Fruit fly (Drosophila melanogaster) whole organism, embryonic: ENCODE measurements around the gene DCP2.

Experiments
- Adf1 ChIP-seq: fragments of 200-800 bp; sonication (Bioruptor generic); IDR thresholded peaks from 2 replicates; pipeline ENCODE4 v1.3.6; 2022; ENCODE audit warnings: missing biosample characterization, missing genetic modification characterization
- Aef1 ChIP-seq: fragments of 200-800 bp; sonication (Bioruptor generic); IDR thresholded peaks from 3 replicates; pipeline ENCODE4 v1.3.6; 2022; ENCODE audit warnings: missing biosample characterization, missing genetic modification characterization
- CG10209 ChIP-seq: fragments of 200-800 bp; sonication (Bioruptor generic); optimal IDR thresholded peaks from 3 replicates; lab custom pipeline; 2017; ENCODE audit warnings: missing biosample characterization, mild to moderate bottlenecking, missing genetic modification characterization, missing genetic modification reagents
- CG11093 ChIP-seq: fragments of 200-800 bp; sonication (Bioruptor generic); IDR thresholded peaks from 3 replicates; pipeline ENCODE4 v1.3.6; 2022; ENCODE audit warnings: missing biosample characterization, missing genetic modification characterization
- CG11247 ChIP-seq: fragments of 200-800 bp; sonication (Bioruptor generic); IDR thresholded peaks from 2 replicates; pipeline ENCODE4 v1.3.6; 2022; ENCODE audit warnings: missing biosample characterization, missing genetic modification characterization
- CG11560 ChIP-seq: fragments of 200-800 bp; sonication (Bioruptor generic); IDR thresholded peaks from 3 replicates; pipeline ENCODE4 v1.3.6; 2022; ENCODE audit warnings: missing biosample characterization, missing genetic modification characterization
- CG11696 ChIP-seq: fragments of 200-800 bp; sonication (Bioruptor generic); IDR thresholded peaks from 2 replicates; pipeline ENCODE4 v1.3.6; 2022; ENCODE audit warnings: missing biosample characterization, missing genetic modification characterization
- CG13424 ChIP-seq: fragments of 200-800 bp; sonication (Bioruptor generic); optimal IDR thresholded peaks from 2 replicates; lab custom pipeline; 2019; ENCODE audit warnings: missing biosample characterization, mild to moderate bottlenecking, missing genetic modification characterization, moderate library complexity
- CG1602 ChIP-seq: fragments of 200-800 bp; sonication (Bioruptor generic); optimal IDR thresholded peaks from 3 replicates; lab custom pipeline; 2016; ENCODE audit warnings: missing biosample characterization, missing genetic modification characterization
- CG16813 ChIP-seq: fragments of 200-800 bp; sonication (Bioruptor generic); IDR thresholded peaks from 3 replicates; pipeline ENCODE4 v1.3.6; 2022; ENCODE audit warnings: missing biosample characterization, missing genetic modification characterization; ENCODE audit not compliant: partially characterized antibody
- CG17829 ChIP-seq: fragments of 200-800 bp; optimal IDR thresholded peaks from 2 replicates; lab custom pipeline; 2019; ENCODE audit warnings: missing biosample characterization, mild to moderate bottlenecking, missing genetic modification characterization, moderate library complexity
- CG18011 ChIP-seq: fragments of 200-800 bp; sonication (Bioruptor generic); optimal IDR thresholded peaks from 2 replicates; lab custom pipeline; 2017; ENCODE audit warnings: missing biosample characterization, missing genetic modification characterization, mild to moderate bottlenecking, moderate library complexity, missing genotype
- CG1832 ChIP-seq: fragments of 200-800 bp; sonication (Bioruptor generic); optimal IDR thresholded peaks from 2 replicates; lab custom pipeline; 2017; ENCODE audit warnings: missing biosample characterization, mild to moderate bottlenecking, missing genetic modification characterization, inconsistent platforms
- CG3065 ChIP-seq: fragments of 200-800 bp; sonication (Bioruptor generic); optimal IDR thresholded peaks from 2 replicates; lab custom pipeline; 2016; ENCODE audit warnings: missing biosample characterization, missing genetic modification characterization
- CG31224 ChIP-seq: fragments of 200-800 bp; sonication (Bioruptor generic); IDR thresholded peaks from 2 replicates; pipeline ENCODE4 v1.3.6; 2022; ENCODE audit warnings: missing biosample characterization, missing genetic modification characterization
- CG32767 ChIP-seq: fragments of 200-800 bp; sonication (Bioruptor generic); IDR thresholded peaks from 2 replicates; pipeline ENCODE4 v1.3.6; 2022; ENCODE audit warnings: missing biosample characterization, missing genetic modification characterization
- CG4854 ChIP-seq: fragments of 200-800 bp; sonication (Bioruptor generic); optimal IDR thresholded peaks from 2 replicates; lab custom pipeline; 2016; ENCODE audit warnings: missing biosample characterization, missing genetic modification characterization, inconsistent platforms
- CG5953 ChIP-seq: fragments of 200-800 bp; sonication (Bioruptor generic); IDR thresholded peaks from 2 replicates; pipeline ENCODE4 v1.3.6; 2022; ENCODE audit warnings: missing biosample characterization, missing genetic modification characterization
- CG6272 ChIP-seq: fragments of 200-800 bp; sonication (Bioruptor generic); IDR thresholded peaks from 2 replicates; pipeline ENCODE4 v1.3.6; 2022; ENCODE audit warnings: missing biosample characterization, missing genetic modification characterization
- CG7839 ChIP-seq: fragments of 200-800 bp; sonication (Bioruptor generic); optimal IDR thresholded peaks from 3 replicates; lab custom pipeline; 2018; ENCODE audit warnings: missing biosample characterization, mild to moderate bottlenecking, missing genetic modification characterization, moderate library complexity
- CG7963 ChIP-seq: fragments of 200-800 bp; sonication (Bioruptor generic); IDR thresholded peaks from 3 replicates; pipeline ENCODE4 v1.3.6; 2022; ENCODE audit warnings: missing biosample characterization, missing genetic modification characterization; ENCODE audit not compliant: partially characterized antibody
- CG9797 ChIP-seq: fragments of 200-800 bp; sonication (Bioruptor generic); optimal IDR thresholded peaks from 3 replicates; lab custom pipeline; 2018; ENCODE audit warnings: missing biosample characterization, mild to moderate bottlenecking, missing genetic modification characterization
- Camta ChIP-seq: fragments of 200-800 bp; sonication (Bioruptor generic); optimal IDR thresholded peaks from 2 replicates; lab custom pipeline; 2016; ENCODE audit warnings: missing biosample characterization, missing genetic modification characterization
- D19B ChIP-seq: fragments of 200-800 bp; sonication (Bioruptor generic); optimal IDR thresholded peaks from 2 replicates; lab custom pipeline; 2017; ENCODE audit warnings: missing biosample characterization, mild to moderate bottlenecking, missing genetic modification characterization
- Dek ChIP-seq: fragments of 200-800 bp; sonication (Bioruptor generic); optimal IDR thresholded peaks from 3 replicates; lab custom pipeline; 2019; ENCODE audit warnings: missing biosample characterization, mild to moderate bottlenecking, missing genetic modification characterization, moderate library complexity
- Doc3 ChIP-seq: fragments of 200-800 bp; sonication (Bioruptor generic); IDR thresholded peaks from 3 replicates; pipeline ENCODE4 v1.3.6; 2022; ENCODE audit warnings: missing biosample characterization, missing genetic modification characterization; ENCODE audit not compliant: partially characterized antibody
- Fer3 ChIP-seq: fragments of 200-800 bp; sonication (Bioruptor generic); optimal IDR thresholded peaks from 2 replicates; lab custom pipeline; 2018; ENCODE audit warnings: missing biosample characterization, mild to moderate bottlenecking, missing genetic modification characterization, moderate library complexity
- GATAe ChIP-seq: fragments of 200-800 bp; sonication (Bioruptor generic); conservative IDR thresholded peaks from 2 replicates; pipeline ENCODE4 v1.3.6; 2022; ENCODE audit warnings: missing biosample characterization, missing genetic modification characterization
- H15 ChIP-seq: fragments of 200-800 bp; sonication (Bioruptor generic); IDR thresholded peaks from 3 replicates; pipeline ENCODE4 v1.3.6; 2022; ENCODE audit warnings: missing biosample characterization, missing genetic modification characterization
- HLH3B ChIP-seq: fragments of 200-800 bp; sonication (Bioruptor generic); IDR thresholded peaks from 2 replicates; pipeline ENCODE4 v1.3.6; 2022; ENCODE audit warnings: missing biosample characterization, missing genetic modification characterization
- HLH4C ChIP-seq: fragments of 200-800 bp; sonication (Bioruptor generic); IDR thresholded peaks from 3 replicates; pipeline ENCODE4 v1.3.6; 2022; ENCODE audit warnings: missing biosample characterization, missing genetic modification characterization; ENCODE audit not compliant: partially characterized antibody
- Mrtf ChIP-seq: fragments of 200-800 bp; sonication (Bioruptor generic); IDR thresholded peaks from 3 replicates; pipeline ENCODE4 v1.3.6; 2022; ENCODE audit warnings: missing biosample characterization, missing genetic modification characterization
- NFAT ChIP-seq: fragments of 200-800 bp; sonication (Bioruptor generic); IDR thresholded peaks from 2 replicates; pipeline ENCODE4 v1.3.6; 2022; ENCODE audit warnings: missing biosample characterization, missing genetic modification characterization
- Usf ChIP-seq: fragments of 200-800 bp; sonication (Bioruptor generic); optimal IDR thresholded peaks from 2 replicates; lab custom pipeline; 2017; ENCODE audit warnings: missing genotype, missing biosample characterization, missing genetic modification characterization
- croc ChIP-seq: fragments of 200-800 bp; sonication (Bioruptor generic); conservative IDR thresholded peaks from 3 replicates; pipeline ENCODE4 v1.3.6; 2022; ENCODE audit warnings: missing biosample characterization, missing genetic modification characterization
- dmrt99B ChIP-seq: fragments of 200-800 bp; sonication (Bioruptor generic); optimal IDR thresholded peaks from 2 replicates; lab custom pipeline; 2018; ENCODE audit warnings: missing biosample characterization, mild to moderate bottlenecking, missing genetic modification characterization, moderate library complexity
- emc ChIP-seq: fragments of 200-800 bp; sonication (Bioruptor generic); optimal IDR thresholded peaks from 2 replicates; lab custom pipeline; 2016; ENCODE audit warnings: missing biosample characterization, missing genetic modification characterization
- gem ChIP-seq: fragments of 200-800 bp; sonication (Bioruptor generic); optimal IDR thresholded peaks from 2 replicates; lab custom pipeline; 2019; ENCODE audit warnings: missing biosample characterization, mild to moderate bottlenecking, missing genetic modification characterization, moderate library complexity
- hbn ChIP-seq: fragments of 200-800 bp; sonication (Bioruptor generic); IDR thresholded peaks from 2 replicates; pipeline ENCODE4 v1.3.6; 2022; ENCODE audit warnings: missing biosample characterization, missing genetic modification characterization; ENCODE audit not compliant: partially characterized antibody
- hth ChIP-seq: fragments of >200 bp; optimal IDR thresholded peaks from 2 replicates; lab custom pipeline; 2017; ENCODE audit warnings: inconsistent platforms
- inv ChIP-seq: fragments of 200-800 bp; sonication (Bioruptor generic); IDR thresholded peaks from 2 replicates; pipeline ENCODE4 v1.3.6; 2022; ENCODE audit warnings: missing biosample characterization, missing genetic modification characterization; ENCODE audit not compliant: partially characterized antibody
- jing ChIP-seq: fragments of 200-800 bp; sonication (Bioruptor generic); optimal IDR thresholded peaks from 2 replicates; lab custom pipeline; 2018; ENCODE audit warnings: missing biosample characterization, mild to moderate bottlenecking, missing genetic modification characterization
- jumu ChIP-seq: fragments of 200-800 bp; sonication (Bioruptor generic); optimal IDR thresholded peaks from 3 replicates; lab custom pipeline; 2016; ENCODE audit warnings: missing biosample characterization, missing genetic modification characterization
- lmd ChIP-seq: fragments of 200-800 bp; sonication (Bioruptor generic); IDR thresholded peaks from 2 replicates; pipeline ENCODE4 v1.3.6; 2022; ENCODE audit warnings: missing biosample characterization, missing genetic modification characterization
- maf-S ChIP-seq: fragments of 200-800 bp; sonication (Bioruptor generic); optimal IDR thresholded peaks from 2 replicates; lab custom pipeline; 2016; ENCODE audit warnings: missing biosample characterization, missing genetic modification characterization
- ranshi ChIP-seq: fragments of 200-800 bp; sonication (Bioruptor generic); IDR thresholded peaks from 2 replicates; pipeline ENCODE4 v1.3.6; 2022; ENCODE audit warnings: missing biosample characterization, missing genetic modification characterization
- ro ChIP-seq: fragments of 200-800 bp; sonication (Bioruptor generic); IDR thresholded peaks from 2 replicates; pipeline ENCODE4 v1.3.6; 2022; ENCODE audit warnings: missing biosample characterization, missing genetic modification characterization
- trh ChIP-seq: fragments of 200-800 bp; sonication (Bioruptor generic); optimal IDR thresholded peaks from 2 replicates; lab custom pipeline; 2016; ENCODE audit warnings: missing biosample characterization, missing genetic modification characterization
- ttk ChIP-seq: fragments of 200-800 bp; sonication (Bioruptor generic); IDR thresholded peaks from 2 replicates; pipeline ENCODE4 v2.1.2; 2022; ENCODE audit warnings: missing biosample characterization, missing genetic modification characterization
- unc-4 ChIP-seq: fragments of 200-800 bp; sonication (Bioruptor generic); IDR thresholded peaks from 2 replicates; pipeline ENCODE4 v1.3.6; 2022; ENCODE audit warnings: missing biosample characterization, missing genetic modification characterization; ENCODE audit not compliant: partially characterized antibody
- vfl ChIP-seq: fragments of 200-800 bp; sonication (Bioruptor generic); optimal IDR thresholded peaks from 2 replicates; lab custom pipeline; 2016; ENCODE audit warnings: missing biosample characterization, missing genetic modification characterization

The DCP2 gene

dm6 chr3L:15768947-15769389, 57.3 kb downstream of the DCP2 start (continued):
- TF ChIP-seq CG11696 (no peak), CG1832 (no peak), Fer3 (tag; lab: Kevin White, UChicago) (no peak), CG10209 (GFP tag; lab: Kevin White, UChicago) (peak; percentile 82), CG18011 (GFP tag; lab: Kevin White, UChicago) (no peak), CG7963 (GFP tag; lab: Robert Waterston, UW) (no peak), CG31224 (no peak), ranshi (GFP tag; lab: Robert Waterston, UW) (no peak; the same call in 1 of the 2 replicates), CG11247 (GFP tag; lab: Robert Waterston, UW) (no peak), Adf1 (GFP tag; lab: Robert Waterston, UW) (no peak), unc-4 (GFP tag; lab: Robert Waterston, UW) (no peak), GATAe (GFP tag; lab: Robert Waterston, UW) (no peak), dmrt99B (peak; percentile 77), CG32767 (peak; percentile 50; the same call in 1 of the 2 replicates), vfl (no peak), hth (no peak), NFAT (GFP tag; lab: Robert Waterston, UW) (no peak), CG11560 (no peak), ro (GFP tag; lab: Robert Waterston, UW) (no peak), CG1602 (GFP tag; lab: Kevin White, UChicago) (peak; percentile 51), Mrtf (GFP tag; lab: Robert Waterston, UW) (peak; percentile 36; the same call in 1 of the 3 replicates), CG16813 (GFP tag; lab: Robert Waterston, UW) (no peak), Usf (GFP tag; lab: Kevin White, UChicago) (no peak), Dek (tag; lab: Kevin White, UChicago) (no peak), emc (GFP tag; lab: Kevin White, UChicago) (no peak), CG5953 (GFP tag; lab: Robert Waterston, UW) (no peak), CG11093 (GFP tag; lab: Robert Waterston, UW) (no peak), D19B (no peak), trh (no peak), CG17829 (tag; lab: Kevin White, UChicago) (peak; percentile 89), H15 (GFP tag; lab: Robert Waterston, UW) (no peak), lmd (GFP tag; lab: Robert Waterston, UW) (peak; percentile 58), HLH4C (GFP tag; lab: Robert Waterston, UW) (no peak), Aef1 (0 out of 3 replicates have a peak, but pooled peaks have one; percentile 26), CG9797 (GFP tag; lab: Kevin White, UChicago) (no peak), jing (GFP tag; lab: Kevin White, UChicago) (peak; percentile 22), jumu (GFP tag; lab: Kevin White, UChicago) (no peak), CG13424 (tag; lab: Kevin White, UChicago) (peak; percentile 73), hbn (GFP tag; lab: Robert Waterston, UW) (no peak), CG7839 (peak; percentile 73), HLH3B (GFP tag; lab: Robert Waterston, UW) (0 out of 2 replicates have a peak, but pooled peaks have one; percentile 21), CG3065 (peak; percentile 7), ttk (GFP tag; lab: Robert Waterston, UW) (no peak), CG6272 (no peak), gem (peak; percentile 81), Camta (GFP tag; lab: Kevin White, UChicago) (no peak), inv (GFP tag; lab: Robert Waterston, UW) (no peak), croc (GFP tag; lab: Robert Waterston, UW) (peak; percentile 46; the same call in 1 of the 3 replicates), CG4854 (GFP tag; lab: Kevin White, UChicago) (peak; percentile 47), maf-S (GFP tag; lab: Kevin White, UChicago) (no peak), Doc3 (GFP tag; lab: Robert Waterston, UW) (no peak)
